Fruit fly (Drosophila melanogaster) whole organism, embryonic: ENCODE results near the gene Dic1.

Experiments
- Atf-2 ChIP-seq: fragments of 200-800 bp; sonication (Bioruptor generic); optimal IDR thresholded peaks from 2 replicates; lab custom pipeline; 2016; ENCODE audit warnings: missing biosample characterization, missing genetic modification characterization
- B-H2 ChIP-seq: fragments of 200-800 bp; sonication (Bioruptor generic); optimal IDR thresholded peaks from 2 replicates; lab custom pipeline; 2018; ENCODE audit warnings: missing biosample characterization, mild to moderate bottlenecking, missing genetic modification characterization
- CG11560 ChIP-seq: fragments of 200-800 bp; sonication (Bioruptor generic); IDR thresholded peaks from 3 replicates; pipeline ENCODE4 v1.3.6; 2022; ENCODE audit warnings: missing biosample characterization, missing genetic modification characterization
- CG12236 ChIP-seq: fragments of 200-800 bp; sonication (Bioruptor generic); optimal IDR thresholded peaks from 2 replicates; lab custom pipeline; 2016; ENCODE audit warnings: missing biosample characterization, missing genetic modification characterization
- CG13775 ChIP-seq: fragments of 200-800 bp; sonication (Bioruptor generic); optimal IDR thresholded peaks from 3 replicates; lab custom pipeline; 2017; ENCODE audit warnings: missing biosample characterization, mild to moderate bottlenecking, missing genetic modification characterization
- CG15269 ChIP-seq: fragments of 200-800 bp; sonication (Bioruptor generic); optimal IDR thresholded peaks from 2 replicates; lab custom pipeline; 2018; ENCODE audit warnings: missing biosample characterization, mild to moderate bottlenecking, missing genetic modification characterization, moderate library complexity
- CG1647 ChIP-seq: fragments of 200-800 bp; sonication (Bioruptor generic); optimal IDR thresholded peaks from 3 replicates; lab custom pipeline; 2016; ENCODE audit warnings: missing biosample characterization, missing genetic modification characterization
- CG16813 ChIP-seq: fragments of 200-800 bp; sonication (Bioruptor generic); IDR thresholded peaks from 3 replicates; pipeline ENCODE4 v1.3.6; 2022; ENCODE audit warnings: missing biosample characterization, missing genetic modification characterization; ENCODE audit not compliant: partially characterized antibody
- CG17385 ChIP-seq: fragments of 200-800 bp; sonication (Bioruptor generic); optimal IDR thresholded peaks from 3 replicates; lab custom pipeline; 2018; ENCODE audit warnings: missing biosample characterization, mild to moderate bottlenecking, missing genetic modification characterization
- CG2199 ChIP-seq: fragments of 200-800 bp; sonication (Bioruptor generic); IDR thresholded peaks from 3 replicates; pipeline ENCODE4 v1.3.6; 2022; ENCODE audit warnings: missing biosample characterization, missing genetic modification characterization
- CG2712 ChIP-seq: fragments of 200-800 bp; optimal IDR thresholded peaks from 3 replicates; lab custom pipeline; 2019; ENCODE audit warnings: missing biosample characterization, mild to moderate bottlenecking, missing genetic modification characterization, moderate library complexity
- CG32772 ChIP-seq: fragments of 200-800 bp; sonication (Bioruptor generic); IDR thresholded peaks from 2 replicates; pipeline ENCODE4 v1.3.6; 2022; ENCODE audit warnings: missing biosample characterization, missing genetic modification characterization
- CG33213 ChIP-seq: fragments of 200-800 bp; sonication (Bioruptor generic); optimal IDR thresholded peaks from 3 replicates; lab custom pipeline; 2016; ENCODE audit warnings: missing biosample characterization, missing genetic modification characterization
- CG33557 ChIP-seq: fragments of 200-800 bp; sonication (Bioruptor generic); optimal IDR thresholded peaks from 2 replicates; lab custom pipeline; 2019; ENCODE audit warnings: missing biosample characterization, mild to moderate bottlenecking, missing genetic modification characterization, moderate library complexity
- CG34224 ChIP-seq: fragments of 200-800 bp; sonication (Bioruptor generic); IDR thresholded peaks from 3 replicates; pipeline ENCODE4 v1.3.6; 2022; ENCODE audit warnings: missing biosample characterization, missing genetic modification characterization; ENCODE audit not compliant: partially characterized antibody
- CG3847 ChIP-seq: fragments of 200-800 bp; sonication (Bioruptor generic); IDR thresholded peaks from 2 replicates; pipeline ENCODE4 v1.3.6; 2022; ENCODE audit warnings: missing biosample characterization, missing genetic modification characterization
- CG4328 ChIP-seq: fragments of 200-800 bp; sonication (Bioruptor generic); optimal IDR thresholded peaks from 3 replicates; lab custom pipeline; 2017; ENCODE audit warnings: missing biosample characterization, missing genetic modification reagents, missing genetic modification characterization
- CG4617 ChIP-seq: fragments of 200-800 bp; sonication (Bioruptor generic); optimal IDR thresholded peaks from 3 replicates; lab custom pipeline; 2016; ENCODE audit warnings: missing biosample characterization, missing genetic modification characterization, borderline replicate concordance
- CG6765 ChIP-seq: fragments of 200-800 bp; sonication (Bioruptor generic); optimal IDR thresholded peaks from 3 replicates; lab custom pipeline; 2017; ENCODE audit warnings: missing biosample characterization, mild to moderate bottlenecking, missing genetic modification characterization
- CG6791 ChIP-seq: fragments of 200-800 bp; sonication (Bioruptor generic); IDR thresholded peaks from 3 replicates; pipeline ENCODE4 v1.3.6; 2022; ENCODE audit warnings: missing biosample characterization, missing genetic modification characterization; ENCODE audit not compliant: partially characterized antibody
- Hmr ChIP-seq: fragments of 200-800 bp; sonication (Bioruptor generic); optimal IDR thresholded peaks from 3 replicates; lab custom pipeline; 2017; ENCODE audit warnings: mild to moderate bottlenecking, missing biosample characterization, missing genetic modification reagents, missing genetic modification characterization
- MBD-R2 ChIP-seq: fragments of 200-800 bp; sonication (Bioruptor generic); IDR thresholded peaks from 2 replicates; pipeline ENCODE4 v1.3.6; 2022; ENCODE audit warnings: missing biosample characterization, missing genetic modification characterization
- MESR4 ChIP-seq: fragments of 200-800 bp; sonication (Bioruptor generic); optimal IDR thresholded peaks from 2 replicates; lab custom pipeline; 2018; ENCODE audit warnings: missing biosample characterization, mild to moderate bottlenecking, missing genetic modification characterization, moderate library complexity
- Mes4 ChIP-seq: fragments of 200-800 bp; sonication (Bioruptor generic); optimal IDR thresholded peaks from 2 replicates; lab custom pipeline; 2016; ENCODE audit warnings: missing biosample characterization, missing genetic modification characterization
- NK7.1 ChIP-seq: fragments of 200-800 bp; sonication (Bioruptor generic); optimal IDR thresholded peaks from 3 replicates; lab custom pipeline; 2016; ENCODE audit warnings: missing biosample characterization, missing genetic modification characterization
- Nf-YA ChIP-seq: fragments of 200-800 bp; sonication (Bioruptor generic); IDR thresholded peaks from 2 replicates; pipeline ENCODE4 v1.3.6; 2022; ENCODE audit warnings: missing biosample characterization, missing genetic modification characterization
- Trl ChIP-seq, 3 experiments: fragments of >200 bp in 2 of 3; fragments of 200-800 bp in 1 of 3; sonication (Bioruptor generic) in 1 of 3; optimal IDR thresholded peaks; 2 replicates in 1 of 3; 3 replicates in 2 of 3; lab custom pipeline; 2016 to 2017; ENCODE audit warnings: missing biosample characterization in 1 of 3, missing genetic modification characterization in 1 of 3
- Xbp1 ChIP-seq: fragments of 200-800 bp; sonication (Bioruptor generic); optimal IDR thresholded peaks from 3 replicates; lab custom pipeline; 2016; ENCODE audit warnings: missing biosample characterization, mild to moderate bottlenecking, missing genetic modification characterization
- abd-A ChIP-seq: fragments of 200-800 bp; sonication (Bioruptor generic); optimal IDR thresholded peaks from 3 replicates; lab custom pipeline; 2019; ENCODE audit warnings: missing biosample characterization, mild to moderate bottlenecking, missing genetic modification characterization, moderate library complexity
- ato ChIP-seq: fragments of 200-800 bp; sonication (Bioruptor generic); IDR thresholded peaks from 2 replicates; pipeline ENCODE4 v1.3.6; 2022; ENCODE audit warnings: missing biosample characterization, missing genetic modification characterization; ENCODE audit not compliant: partially characterized antibody
- cwo ChIP-seq: fragments of 200-800 bp; sonication (Bioruptor generic); optimal IDR thresholded peaks from 3 replicates; lab custom pipeline; 2017; ENCODE audit warnings: missing biosample characterization, missing genetic modification characterization, mild to moderate bottlenecking, moderate library complexity, missing genetic modification reagents
- gfzf ChIP-seq: fragments of 200-800 bp; sonication (Bioruptor generic); optimal IDR thresholded peaks from 2 replicates; lab custom pipeline; 2016; ENCODE audit warnings: missing biosample characterization, mild to moderate bottlenecking, missing genetic modification characterization, moderate library complexity
- grn ChIP-seq: fragments of 200-800 bp; sonication (Bioruptor generic); optimal IDR thresholded peaks from 3 replicates; lab custom pipeline; 2017; ENCODE audit warnings: missing biosample characterization, missing genetic modification characterization
- gro ChIP-seq: fragments of 200-800 bp; sonication (Bioruptor generic); optimal IDR thresholded peaks from 2 replicates; lab custom pipeline; 2016; ENCODE audit warnings: missing biosample characterization, missing genetic modification characterization
- hbn ChIP-seq: fragments of 200-800 bp; sonication (Bioruptor generic); IDR thresholded peaks from 2 replicates; pipeline ENCODE4 v1.3.6; 2022; ENCODE audit warnings: missing biosample characterization, missing genetic modification characterization; ENCODE audit not compliant: partially characterized antibody
- insv ChIP-seq, 2 experiments: fragments of 200-800 bp; sonication (Bioruptor generic); optimal IDR thresholded peaks; 3 replicates each; lab custom pipeline; 2016 to 2018; ENCODE audit warnings: missing biosample characterization in 2 of 2, missing genetic modification characterization in 2 of 2
- ken ChIP-seq: fragments of 200-800 bp; sonication (Bioruptor generic); IDR thresholded peaks from 3 replicates; pipeline ENCODE4 v1.3.6; 2022; ENCODE audit warnings: missing biosample characterization, missing genetic modification characterization
- maf-S ChIP-seq: fragments of 200-800 bp; sonication (Bioruptor generic); optimal IDR thresholded peaks from 2 replicates; lab custom pipeline; 2016; ENCODE audit warnings: missing biosample characterization, missing genetic modification characterization
- nmo ChIP-seq: fragments of 200-800 bp; sonication (Bioruptor generic); optimal IDR thresholded peaks from 2 replicates; lab custom pipeline; 2018; ENCODE audit warnings: missing biosample characterization, mild to moderate bottlenecking, missing genetic modification characterization, moderate library complexity
- pita ChIP-seq: fragments of 200-800 bp; sonication (Bioruptor generic); optimal IDR thresholded peaks from 2 replicates; lab custom pipeline; 2017; ENCODE audit warnings: missing biosample characterization, mild to moderate bottlenecking, missing genetic modification characterization
- pzg ChIP-seq: fragments of 200-800 bp; sonication (Bioruptor generic); optimal IDR thresholded peaks from 3 replicates; lab custom pipeline; 2018; ENCODE audit warnings: missing biosample characterization, mild to moderate bottlenecking, missing genetic modification characterization, moderate library complexity
- row ChIP-seq: fragments of 200-800 bp; sonication (Bioruptor generic); IDR thresholded peaks from 3 replicates; pipeline ENCODE4 v1.3.6; 2022; ENCODE audit warnings: missing biosample characterization, missing genetic modification characterization
- schlank ChIP-seq: fragments of 200-800 bp; sonication (Bioruptor generic); optimal IDR thresholded peaks from 2 replicates; lab custom pipeline; 2018; ENCODE audit warnings: missing biosample characterization, mild to moderate bottlenecking, missing genetic modification characterization
- sima ChIP-seq: fragments of 200-800 bp; sonication (Bioruptor generic); optimal IDR thresholded peaks from 2 replicates; lab custom pipeline; 2016; ENCODE audit warnings: missing biosample characterization, missing genetic modification characterization
- so ChIP-seq: fragments of 200-800 bp; sonication (Bioruptor generic); IDR thresholded peaks from 3 replicates; pipeline ENCODE4 v1.3.6; 2022; ENCODE audit warnings: missing biosample characterization, missing genetic modification characterization
- tgo ChIP-seq: fragments of 200-800 bp; sonication (Bioruptor generic); IDR thresholded peaks from 3 replicates; pipeline ENCODE4 v1.3.6; 2022; ENCODE audit warnings: missing biosample characterization, missing genetic modification characterization
- z ChIP-seq: fragments of 200-800 bp; sonication (Bioruptor generic); IDR thresholded peaks from 3 replicates; pipeline ENCODE4 v1.3.6; 2022; ENCODE audit warnings: missing biosample characterization, missing genetic modification characterization
- zen2 ChIP-seq: fragments of 200-800 bp; sonication (Bioruptor generic); IDR thresholded peaks from 3 replicates; pipeline ENCODE4 v1.3.6; 2022; ENCODE audit warnings: missing biosample characterization, missing genetic modification characterization; ENCODE audit not compliant: partially characterized antibody
- zfh1 ChIP-seq: fragments of 200-800 bp; sonication (Bioruptor generic); IDR thresholded peaks from 3 replicates; pipeline ENCODE4 v1.3.6; 2022; ENCODE audit warnings: missing biosample characterization, missing genetic modification characterization

The Dic1 gene

dm6 chr3R:13403032-13403459 is 38.3 kb downstream of the Dic1 start, which contains the start of gene Dpm3 (continued):
- TF ChIP-seq MESR4 (GFP tag; lab: Kevin White, UChicago) (peak; percentile 27), gfzf (peak; percentile 65), schlank (tag; lab: Kevin White, UChicago) (no peak), zfh1 (0 out of 3 replicates have a peak, but pooled peaks have one; percentile 39), Atf-2 (GFP tag; lab: Kevin White, UChicago) (peak; percentile 37), cwo (GFP tag; lab: Kevin White, UChicago) (no peak), pita (peak; percentile 17), CG15269 (tag; lab: Kevin White, UChicago) (no peak), grn (peak; percentile 34), CG4617 (GFP tag; lab: Kevin White, UChicago) (peak; percentile 60), CG17385 (GFP tag; lab: Kevin White, UChicago) (no peak), CG33557 (GFP tag; lab: Kevin White, UChicago) (no peak), maf-S (GFP tag; lab: Kevin White, UChicago) (no peak), CG2712 (tag; lab: Kevin White, UChicago) (peak; percentile 65), NK7.1 (GFP tag; lab: Kevin White, UChicago) (no peak), nmo (GFP tag; lab: Kevin White, UChicago) (peak; percentile 74), CG6765 (no peak), CG34224 (GFP tag; lab: Robert Waterston, UW) (peak; percentile 87), CG1647 (GFP tag; lab: Kevin White, UChicago) (no peak), z (GFP tag; lab: Robert Waterston, UW) (no peak), CG11560 (tag; lab: Robert Waterston, UW) (peak; percentile 58; the same call in 1 of the 3 replicates), gro (GFP tag; lab: Kevin White, UChicago) (peak; percentile 26), so (0 out of 3 replicates have a peak, but pooled peaks have one; percentile 22), Xbp1 (GFP tag; lab: Kevin White, UChicago) (peak; percentile 54), Hmr (GFP tag; lab: Kevin White, UChicago) (peak; percentile 76), CG3847 (peak; percentile 86), CG4328 (GFP tag; lab: Kevin White, UChicago) (no peak), CG13775 (peak; percentile 30), B-H2 (GFP tag; lab: Kevin White, UChicago) (peak; percentile 63), Nf-YA (GFP tag; lab: Robert Waterston, UW) (no peak), tgo (no peak), CG33213 (GFP tag; lab: Kevin White, UChicago) (peak; percentile 76), insv (GFP tag; optimal IDR thresholded peaks at IDR 0.05; lab: Kevin White, UChicago) (peak; percentile 100), abd-A (peak; percentile 74), MBD-R2 (GFP tag; lab: Robert Waterston, UW) (peak; percentile 69), CG2199 (GFP tag; lab: Robert Waterston, UW) (0 out of 3 replicates have a peak, but pooled peaks have one; percentile 68), sima (no peak), CG32772 (no peak), CG6791 (GFP tag; lab: Robert Waterston, UW) (peak; percentile 88), ken (GFP tag; lab: Robert Waterston, UW) (peak; percentile 51; the same call in 1 of the 3 replicates), CG16813 (peak; percentile 89), Mes4 (GFP tag; lab: Kevin White, UChicago) (no peak), Trl (optimal IDR thresholded peaks at IDR 0.05; lab: Kevin White, UChicago) (peak in 1 of 2 experiments; percentile 8), Trl (GFP tag; optimal IDR thresholded peaks at IDR 0.05; lab: Kevin White, UChicago) (peak; percentile 41), row (GFP tag; lab: Robert Waterston, UW) (peak; percentile 60), CG12236 (GFP tag; lab: Kevin White, UChicago) (peak; percentile 21), zen2 (GFP tag; lab: Robert Waterston, UW) (peak; percentile 84), hbn (GFP tag; lab: Robert Waterston, UW) (peak; percentile 94), ato (GFP tag; lab: Robert Waterston, UW) (peak; percentile 94), pzg (peak; percentile 96)
